Worm (Caenorhabditis elegans): ENCODE data around the gene C05D2.8.

- no peak for TF ChIP-seq nhr-237 (tag; optimal IDR thresholded peaks at IDR 0.05)
- no peak for TF ChIP-seq pqm-1 (tag; optimal IDR thresholded peaks at IDR 0.05)
Observed at ce11 chrIII:5656941-5657340, 46.8 kb upstream of the C05D2.8 start, which contains the start of gene sdz-21.

All from whole organism, L4 larva.